Worm (Caenorhabditis elegans) whole organism, mixed stage, embryonic: ENCODE measurements around the gene mrpl-49.

Source experiments
- nhr-12 ChIP-seq: fragments of 150-350 bp; optimal IDR thresholded peaks from 2 replicates; lab custom pipeline; 2014; ENCODE audit warnings: missing biosample characterization, missing genetic modification characterization
- tbx-8 ChIP-seq: fragments of 200-800 bp; sonication (Bioruptor generic); optimal IDR thresholded peaks from 2 replicates; lab custom pipeline; 2018; ENCODE audit warnings: mild to moderate bottlenecking, missing genetic modification characterization, moderate library complexity, missing compliant biosample characterization
- unc-120 ChIP-seq: sonication (generic microtip); optimal IDR thresholded peaks from 2 replicates; lab custom pipeline; 2017; ENCODE audit warnings: missing genetic modification characterization, missing compliant biosample characterization; ENCODE audit not compliant: poor library complexity, severe bottlenecking

ce11 chrV:12736166-12736753 is 7.8 kb downstream of the mrpl-49 start, which contains the start of gene cky-1:
- no peak for TF ChIP-seq nhr-12
- TF ChIP-seq unc-120 (tag; lab: Kevin White, UChicago) = no peak
- TF ChIP-seq tbx-8 (GFP tag; lab: Kevin White, UChicago) = no peak
